Worm (Caenorhabditis elegans): Measurements from ENCODE around the gene R102.4.

R102.4 gene

DNA sequence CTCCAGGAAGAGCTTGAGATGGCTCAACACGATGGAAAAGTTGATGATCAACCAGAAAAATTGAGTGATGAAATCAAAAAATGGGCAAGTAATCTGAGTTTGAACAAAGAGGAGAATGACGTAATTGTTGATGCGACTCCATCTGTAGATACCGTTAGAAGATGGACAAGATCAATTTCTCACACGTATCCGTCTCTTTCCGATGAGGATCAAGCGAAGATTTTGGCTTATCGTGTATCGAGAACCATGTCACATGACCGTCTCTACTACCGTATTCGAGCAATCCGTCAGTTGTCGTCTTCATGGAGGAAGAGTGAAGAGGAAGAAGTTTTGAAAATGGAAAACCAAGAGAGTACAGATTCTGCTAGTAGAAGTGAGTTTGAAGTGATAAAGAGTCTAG lies 23.0 kb upstream of the R102.4 start:
- TF ChIP-seq vab-7 (GFP tag; IDR thresholded peaks at IDR 0.05) (no peak), Y5F2A.4 (GFP tag; optimal IDR thresholded peaks at IDR 0.05) (no peak), nhr-25 (tag; optimal IDR thresholded peaks at IDR 0.05; ENCODE audit: borderline replicate concordance, insufficient read depth) (no peak), mxl-3 (GFP tag; optimal IDR thresholded peaks at IDR 0.05) (no peak), attf-4 (tag; optimal IDR thresholded peaks at IDR 0.05) (no peak), nhr-28 (tag; optimal IDR thresholded peaks at IDR 0.05) (no peak), hif-1 (tag; optimal IDR thresholded peaks at IDR 0.05) (no peak), F26F4.8 (GFP tag; conservative IDR thresholded peaks at IDR 0.05) (no peak), T26A8.4 (GFP tag; IDR thresholded peaks at IDR 0.05) (no peak), lin-29 (GFP tag; IDR thresholded peaks at IDR 0.05) (no peak), F44E2.7 (GFP tag; IDR thresholded peaks at IDR 0.05) (no peak), php-3 (GFP tag; IDR thresholded peaks at IDR 0.05) (no peak), ztf-7 (tag; optimal IDR thresholded peaks at IDR 0.05) (no peak), Y75B8A.6 (GFP tag; IDR thresholded peaks at IDR 0.05) (no peak), madf-9 (GFP tag; conservative IDR thresholded peaks at IDR 0.05) (no peak), tag-97 (GFP tag; IDR thresholded peaks at IDR 0.05) (no peak), ama-1 (optimal IDR thresholded peaks at IDR 0.05) (no peak)

DNA sequence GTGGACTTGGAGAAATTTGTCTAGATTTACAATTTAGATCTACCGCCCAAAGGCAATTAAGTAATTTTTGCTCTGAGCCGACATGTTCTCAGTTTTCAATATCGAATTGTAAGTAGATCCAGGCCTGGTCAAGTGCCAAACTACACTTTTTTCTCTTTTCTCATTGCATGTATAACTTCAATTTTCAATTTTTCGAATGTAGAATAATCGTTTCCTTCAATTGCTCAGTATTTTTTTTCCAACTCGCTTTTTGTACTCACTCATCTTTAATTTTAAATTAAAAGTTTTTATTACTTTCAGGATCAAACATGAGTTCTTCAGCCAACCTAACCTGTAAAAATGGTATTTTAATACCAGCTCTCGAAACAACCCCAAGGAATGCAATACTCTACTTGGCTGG lies 21.2 kb upstream of the R102.4 start, which contains the start of gene ncx-3:
Gene ncx-3, plus strand, starts transcription at position 301 of the 400 bp plus-strand sequence.
- TF ChIP-seq ceh-82 (tag; optimal IDR thresholded peaks at IDR 0.05) (no peak), unc-62 (GFP tag; optimal IDR thresholded peaks at IDR 0.05 in 1 of 2) (peak in 1 of 2 experiments; percentile 74), unc-62 (tag; optimal IDR thresholded peaks at IDR 0.05) (no peak)

DNA sequence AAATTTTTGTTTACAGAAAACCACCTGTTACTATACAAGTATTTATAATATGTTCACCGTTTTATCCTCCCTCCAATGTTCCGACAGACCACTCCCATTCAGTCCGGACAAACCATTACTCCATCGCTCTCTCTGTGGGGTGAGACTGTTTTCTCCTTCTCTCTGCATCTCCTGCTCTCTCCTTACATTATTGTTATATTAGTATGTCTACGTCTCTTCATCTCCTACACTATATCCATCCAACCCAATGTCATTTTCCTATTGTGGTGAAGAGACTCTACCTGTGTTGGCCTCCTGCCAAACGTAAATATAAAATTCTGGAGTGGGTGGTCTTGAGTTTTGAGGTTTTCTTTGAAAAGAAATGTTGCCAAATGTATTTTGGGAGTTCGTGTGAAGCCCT lies 19.5 kb upstream of the R102.4 start:
- no peak for TF ChIP-seq hmg-1.1 (GFP tag; IDR thresholded peaks at IDR 0.05)
- no peak for TF ChIP-seq snpc-1.2 (GFP tag; IDR thresholded peaks at IDR 0.05)
- TF ChIP-seq nhr-28 (tag; optimal IDR thresholded peaks at IDR 0.05), result peak; percentile 40
- no peak for TF ChIP-seq tra-1 (GFP tag; IDR thresholded peaks at IDR 0.05)
- TF ChIP-seq unc-62 (GFP tag; optimal IDR thresholded peaks at IDR 0.05 in 1 of 2), result peak in 1 of 2 experiments; percentile 10
- no peak for TF ChIP-seq unc-62 (tag; optimal IDR thresholded peaks at IDR 0.05)
- TF ChIP-seq nhr-10 (tag; optimal IDR thresholded peaks at IDR 0.05), result no peak
- TF ChIP-seq unc-39 (tag; optimal IDR thresholded peaks at IDR 0.05), result no peak
- no peak for TF ChIP-seq nhr-76 (tag; optimal IDR thresholded peaks at IDR 0.05)
- no peak for TF ChIP-seq lin-39 (tag; optimal IDR thresholded peaks at IDR 0.05)

DNA sequence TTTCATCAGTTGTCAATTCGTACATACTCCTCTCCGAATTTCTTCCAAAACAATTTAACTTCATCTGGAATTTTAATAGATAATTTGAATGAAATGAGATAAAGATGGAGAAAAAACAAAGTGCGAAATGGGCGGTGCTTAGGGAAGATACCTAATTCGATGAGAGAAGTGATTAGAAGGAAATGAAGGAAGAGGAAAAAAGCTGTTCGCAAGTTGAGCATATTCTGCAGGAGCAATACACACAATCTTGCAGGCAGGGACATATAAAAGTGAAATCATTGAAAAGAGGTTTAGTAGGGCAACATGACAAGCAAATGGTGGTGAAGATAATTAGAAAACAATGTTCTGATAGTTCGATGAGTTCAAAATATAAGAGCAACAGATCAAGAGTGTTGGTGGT lies 16.6 kb upstream of the R102.4 start, which contains the start of gene glb-21:
Gene glb-21, minus strand, starts transcription at position 66 of the 400 bp plus-strand sequence.
- peak; percentile 60 for TF ChIP-seq aha-1 (tag)
- TF ChIP-seq unc-62 (GFP tag; optimal IDR thresholded peaks at IDR 0.05 in 1 of 2), result peak in 1 of 2 experiments; percentile 10
- no peak for TF ChIP-seq unc-62 (tag; optimal IDR thresholded peaks at IDR 0.05)
- no peak for TF ChIP-seq unc-130 (GFP tag; optimal IDR thresholded peaks at IDR 0.05)

DNA sequence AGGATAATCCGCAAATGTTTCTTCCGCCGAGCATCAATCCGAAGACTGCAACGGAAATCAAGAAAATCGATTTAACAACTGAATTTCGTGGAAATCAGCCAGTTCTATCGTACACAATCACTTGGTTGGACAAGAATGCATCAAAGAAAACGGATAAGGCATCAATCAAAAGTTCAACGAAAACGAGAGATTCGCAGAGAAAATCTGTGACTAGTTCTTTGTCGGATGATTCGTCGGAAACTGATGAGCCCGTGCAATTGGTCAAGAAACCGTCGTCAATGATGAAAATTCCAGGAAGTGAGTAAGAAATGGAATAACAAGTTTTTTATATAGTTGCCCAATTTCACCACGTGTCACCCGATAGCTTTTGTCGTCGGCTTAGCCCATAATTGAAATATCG lies 11.0 kb upstream of the R102.4 start, which contains the start of gene R102.6:
Gene R102.6, minus strand, starts transcription at position 101 of the 400 bp plus-strand sequence.
- TF ChIP-seq Y75B8A.6 (GFP tag; IDR thresholded peaks at IDR 0.05) (no peak), ZK546.5 (tag; optimal IDR thresholded peaks at IDR 0.05) (no peak), zip-11 (GFP tag; IDR thresholded peaks at IDR 0.05) (no peak), T26A8.4 (GFP tag; IDR thresholded peaks at IDR 0.05) (no peak), nhr-6 (tag; optimal IDR thresholded peaks at IDR 0.05) (no peak), dve-1 (tag; optimal IDR thresholded peaks at IDR 0.05; ENCODE audit: insufficient read depth) (no peak), Y5F2A.4 (GFP tag; optimal IDR thresholded peaks at IDR 0.05) (no peak), lin-15B (tag; optimal IDR thresholded peaks at IDR 0.05) (no peak), mdt-29 (GFP tag; IDR thresholded peaks at IDR 0.05) (no peak), F49E8.2 (tag; optimal IDR thresholded peaks at IDR 0.05; ENCODE audit: borderline replicate concordance) (no peak), zfp-2 (tag; optimal IDR thresholded peaks at IDR 0.05) (no peak), nhr-42 (GFP tag; IDR thresholded peaks at IDR 0.05) (no peak), mdl-1 (tag; optimal IDR thresholded peaks at IDR 0.05) (no peak)

Data from whole organism, L4 larva.